Worm (Caenorhabditis elegans) whole organism, late embryonic: ENCODE data around the gene let-2.

Source experiments
- ahr-1 ChIP-seq: sonication (generic microtip); optimal IDR thresholded peaks from 2 replicates; lab custom pipeline; 2016; ENCODE audit warnings: missing genetic modification characterization, missing compliant biosample characterization
- ceh-14 ChIP-seq: sonication (generic microtip); optimal IDR thresholded peaks from 2 replicates; lab custom pipeline; 2016; ENCODE audit warnings: missing genotype, missing genetic modification characterization, missing compliant biosample characterization
- ceh-31 ChIP-seq: sonication (generic microtip); optimal IDR thresholded peaks from 2 replicates; lab custom pipeline; 2016; ENCODE audit warnings: missing genetic modification characterization, missing compliant biosample characterization
- ceh-34 ChIP-seq: sonication (generic microtip); optimal IDR thresholded peaks from 2 replicates; lab custom pipeline; 2016; ENCODE audit warnings: mild to moderate bottlenecking, missing genetic modification characterization, missing compliant biosample characterization
- dmd-4 ChIP-seq: sonication (generic microtip); optimal IDR thresholded peaks from 2 replicates; lab custom pipeline; 2016; ENCODE audit warnings: borderline replicate concordance, missing genetic modification characterization, missing compliant biosample characterization
- elt-2 ChIP-seq: sonication (generic microtip); optimal IDR thresholded peaks from 2 replicates; lab custom pipeline; 2016; ENCODE audit warnings: missing genetic modification reagents, missing genetic modification characterization, missing compliant biosample characterization
- nhr-11 ChIP-seq: fragments of 150-350 bp; optimal IDR thresholded peaks from 2 replicates; lab custom pipeline; 2014; ENCODE audit warnings: missing biosample characterization, missing genetic modification characterization
- nhr-232 ChIP-seq: sonication (generic microtip); optimal IDR thresholded peaks from 2 replicates; lab custom pipeline; 2016; ENCODE audit warnings: missing genetic modification characterization, missing compliant biosample characterization
- pqm-1 ChIP-seq: sonication (generic microtip); optimal IDR thresholded peaks from 2 replicates; lab custom pipeline; 2016; ENCODE audit warnings: missing genetic modification characterization, missing compliant biosample characterization
- sox-4 ChIP-seq: sonication (generic microtip); optimal IDR thresholded peaks from 2 replicates; lab custom pipeline; 2017; ENCODE audit warnings: mild to moderate bottlenecking, missing genetic modification characterization, inconsistent platforms, missing compliant biosample characterization
- tbx-2 ChIP-seq: sonication (generic microtip); optimal IDR thresholded peaks from 2 replicates; lab custom pipeline; 2016; ENCODE audit warnings: missing genetic modification characterization, missing compliant biosample characterization
- unc-55 ChIP-seq: sonication (generic microtip); optimal IDR thresholded peaks from 2 replicates; lab custom pipeline; 2017; ENCODE audit warnings: missing biosample characterization, missing genetic modification reagents, missing genetic modification characterization
- zip-5 ChIP-seq: sonication (generic microtip); optimal IDR thresholded peaks from 2 replicates; lab custom pipeline; 2016; ENCODE audit warnings: missing genetic modification characterization, missing compliant biosample characterization
- ztf-16 ChIP-seq: sonication (generic microtip); optimal IDR thresholded peaks from 2 replicates; lab custom pipeline; 2017; ENCODE audit warnings: missing genetic modification characterization, missing compliant biosample characterization

- TF ChIP-seq ceh-34 (tag; lab: Kevin White, UChicago) (no peak), tbx-2 (no peak), pqm-1 (tag; lab: Kevin White, UChicago) (no peak), ztf-16 (tag; lab: Kevin White, UChicago) (no peak), sox-4 (no peak), nhr-232 (tag; lab: Kevin White, UChicago) (no peak), dmd-4 (tag; lab: Kevin White, UChicago) (no peak), ceh-14 (tag; lab: Kevin White, UChicago) (no peak), ahr-1 (tag; lab: Kevin White, UChicago) (no peak), unc-55 (GFP tag; lab: Kevin White, UChicago) (no peak), ceh-31 (tag; lab: Kevin White, UChicago) (no peak), elt-2 (tag; lab: Kevin White, UChicago) (no peak), zip-5 (tag; lab: Kevin White, UChicago) (no peak), nhr-11 (tag; lab: Kevin White, UChicago) (no peak)
Observed at ce11 chrX:16398420-16398925, 9.3 kb upstream of the let-2 start, which contains the start of gene F01G12.18.
